Fruit fly (Drosophila melanogaster) whole organism: ENCODE data around the gene Eip63E.

Experiments
- CG8478 ChIP-seq: fragments of >200 bp; optimal IDR thresholded peaks from 2 replicates; lab custom pipeline; 2018; ENCODE audit warnings: inconsistent platforms
- Dll ChIP-seq: fragments of >200 bp; optimal IDR thresholded peaks from 2 replicates; lab custom pipeline; 2017
- EcR ChIP-seq, 2 experiments: fragments of >200 bp; optimal IDR thresholded peaks; 2 replicates each; lab custom pipeline; 2017; ENCODE audit warnings: missing biosample characterization in 2 of 2, missing genetic modification characterization in 2 of 2, missing genetic modification reagents in 2 of 2
- pan ChIP-seq: fragments of >200 bp; optimal IDR thresholded peaks from 2 replicates; lab custom pipeline; 2017
- psq ChIP-seq: fragments of >200 bp; optimal IDR thresholded peaks from 2 replicates; lab custom pipeline; 2017
- usp ChIP-seq: fragments of >200 bp; optimal IDR thresholded peaks from 2 replicates; lab custom pipeline; 2017; ENCODE audit warnings: missing biosample characterization, missing genetic modification characterization, mixed read lengths

The Eip63E gene

DNA sequence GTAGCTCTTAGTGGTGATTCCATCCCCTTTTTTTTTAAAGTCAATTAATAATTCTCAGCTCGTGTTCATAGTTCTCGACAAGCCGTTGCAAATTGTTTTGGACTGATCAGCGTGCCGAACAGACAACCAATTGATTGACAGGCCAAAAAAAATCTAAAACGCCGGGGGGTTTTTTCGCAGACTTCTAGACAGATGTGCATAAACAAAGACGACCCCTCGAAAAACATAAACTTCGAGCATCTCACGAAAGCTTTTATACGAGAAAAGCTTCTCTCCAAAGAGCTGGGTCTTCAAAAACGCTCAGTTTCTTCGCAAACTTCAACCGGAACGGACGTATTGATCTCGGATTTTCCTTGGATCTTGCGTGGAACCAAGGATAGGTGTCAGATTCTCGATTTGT is 96.3 kb downstream of the Eip63E start, which contains the start of gene CG10359:
Gene CG10359, plus strand, starts transcription at position 301 of the 400 bp plus-strand sequence.
- TF ChIP-seq psq (no peak), pan (lab: Kevin White, UChicago) (no peak), usp (GFP tag; lab: Kevin White, UChicago) (no peak), CG8478 (no peak), Dll (no peak), EcR (GFP tag; optimal IDR thresholded peaks at IDR 0.05; lab: Kevin White, UChicago) (no peak)

DNA sequence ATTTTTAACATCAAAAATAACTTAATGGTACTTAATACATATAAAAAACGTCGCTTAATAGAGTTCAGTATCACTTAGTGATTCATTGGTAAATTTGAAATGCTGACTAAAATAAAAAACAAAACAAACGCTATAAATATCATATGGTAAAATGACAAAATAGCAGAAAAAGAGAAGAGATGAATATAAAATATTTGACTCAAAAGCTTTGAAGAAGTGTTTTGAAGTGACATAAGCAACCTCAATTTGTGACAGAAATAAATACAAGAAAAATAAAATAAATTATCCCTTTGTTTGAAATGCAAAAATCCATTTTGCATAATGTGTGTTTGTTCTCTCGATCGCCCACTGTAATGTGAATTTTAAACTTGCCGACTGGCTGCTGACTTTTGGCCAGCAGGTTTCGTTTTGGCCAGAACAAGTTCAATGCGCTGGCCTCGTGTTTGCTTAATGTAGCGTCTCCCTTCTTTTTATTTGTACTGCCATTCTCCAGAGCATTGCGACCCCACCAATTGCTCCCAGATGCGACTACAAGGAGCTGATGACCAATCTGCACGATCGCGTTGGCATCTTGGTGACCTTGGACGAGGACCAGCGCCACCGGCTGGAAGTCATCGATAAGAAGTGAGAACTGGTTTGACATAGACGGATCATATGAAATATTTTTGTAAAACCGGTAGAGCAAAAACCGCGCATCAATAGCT is 97.2 kb downstream of the Eip63E start:
- TF ChIP-seq pan (lab: Kevin White, UChicago) (no peak), Dll (no peak), EcR (GFP tag; optimal IDR thresholded peaks at IDR 0.05; lab: Kevin White, UChicago) (no peak), CG8478 (no peak), usp (GFP tag; lab: Kevin White, UChicago) (no peak), psq (no peak)

DNA sequence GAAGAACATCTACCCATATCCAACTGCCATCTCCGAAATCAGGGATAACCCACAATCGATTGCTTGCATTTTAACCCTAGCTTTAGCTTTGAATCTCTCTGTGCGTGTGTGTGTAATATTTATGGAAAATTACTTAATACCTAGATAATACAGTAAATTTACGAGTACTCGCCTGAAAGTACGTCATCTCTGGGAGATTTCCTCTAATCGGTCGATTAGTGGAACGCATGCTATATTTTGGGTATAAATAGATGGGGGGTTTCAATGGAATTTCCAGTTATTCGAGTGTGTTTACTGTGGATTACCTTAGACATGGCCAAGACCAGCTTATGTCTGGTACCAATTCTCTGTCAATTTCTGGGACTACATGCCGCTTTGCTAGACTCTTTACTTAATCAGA is 99.5 kb downstream of the Eip63E start, which contains the start of gene CG10357:
Gene CG10357, plus strand, starts transcription at position 301 of the 400 bp plus-strand sequence.
- no peak for TF ChIP-seq CG8478
- no peak for TF ChIP-seq EcR (GFP tag; optimal IDR thresholded peaks at IDR 0.05; lab: Kevin White, UChicago)
- no peak for TF ChIP-seq pan (lab: Kevin White, UChicago)
- TF ChIP-seq usp (GFP tag; lab: Kevin White, UChicago) = no peak
- no peak for TF ChIP-seq psq
- no peak for TF ChIP-seq Dll

DNA sequence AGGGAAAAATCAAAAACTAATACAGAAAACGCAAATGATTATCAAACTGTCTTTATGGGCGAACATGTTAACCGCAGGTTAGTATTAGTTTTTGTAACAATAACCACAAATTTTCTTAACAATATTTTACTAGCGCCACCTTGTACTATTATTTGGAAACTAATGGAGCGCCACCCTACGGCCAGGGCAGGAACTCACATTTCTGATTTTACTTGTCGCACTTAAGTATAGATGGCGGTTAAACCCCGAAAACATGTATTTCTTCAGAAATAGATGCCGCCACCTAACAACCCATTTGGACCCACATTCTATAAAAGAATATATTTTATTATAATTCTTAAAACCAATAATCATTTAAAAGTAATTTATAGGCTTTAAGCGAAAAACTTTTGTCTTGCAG is 100.8 kb downstream of the Eip63E start:
- TF ChIP-seq usp (GFP tag; lab: Kevin White, UChicago) (no peak), CG8478 (peak; percentile 10)

DNA sequence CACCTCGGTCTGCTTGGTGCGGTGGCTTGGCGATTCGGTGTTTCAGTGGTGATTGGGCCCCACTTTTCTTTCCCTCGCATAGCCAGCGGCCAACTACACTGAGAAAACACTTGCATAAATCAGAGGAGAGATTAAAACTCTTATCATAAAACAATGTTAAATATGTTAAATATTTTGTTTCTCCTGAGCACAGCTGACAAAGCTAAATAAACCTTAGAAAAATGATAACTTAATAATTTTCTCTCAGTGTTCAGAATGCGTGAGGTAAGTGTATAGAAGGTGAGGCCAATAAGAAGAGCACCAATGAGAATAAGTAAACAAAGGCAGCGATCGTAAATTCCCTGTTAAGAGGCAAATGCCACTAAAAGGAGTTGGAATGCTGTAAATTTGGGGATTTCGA is 101.7 kb downstream of the Eip63E start:
- TF ChIP-seq Dll = no peak

DNA sequence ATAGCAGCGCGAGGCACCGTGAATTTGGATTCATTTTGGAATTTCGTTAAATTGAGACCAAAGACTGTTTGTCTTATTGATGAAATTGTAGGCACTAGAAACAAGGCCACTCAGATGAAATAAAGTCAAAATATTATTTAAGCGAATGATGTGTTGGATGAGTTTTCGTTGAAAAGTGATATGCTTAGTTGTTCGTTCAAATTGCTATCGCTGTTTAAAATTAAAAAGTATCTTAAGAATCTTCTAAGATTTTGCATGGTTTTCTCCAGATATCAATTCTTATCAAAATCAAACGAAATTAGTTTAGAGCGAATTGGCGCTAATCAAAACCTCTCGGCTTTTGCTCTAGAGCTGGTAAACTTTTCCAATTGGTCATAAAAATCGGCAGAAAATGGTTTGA is 105.4 kb downstream of the Eip63E start, which contains the start of gene CG14974:
Gene CG14974, minus strand, starts transcription at position 101 of the 400 bp plus-strand sequence.
- TF ChIP-seq psq = no peak
- no peak for TF ChIP-seq EcR (GFP tag; optimal IDR thresholded peaks at IDR 0.05; lab: Kevin White, UChicago)
- TF ChIP-seq pan (lab: Kevin White, UChicago) = no peak
- no peak for TF ChIP-seq CG8478
- no peak for TF ChIP-seq Dll
- TF ChIP-seq usp (GFP tag; lab: Kevin White, UChicago) = no peak

DNA sequence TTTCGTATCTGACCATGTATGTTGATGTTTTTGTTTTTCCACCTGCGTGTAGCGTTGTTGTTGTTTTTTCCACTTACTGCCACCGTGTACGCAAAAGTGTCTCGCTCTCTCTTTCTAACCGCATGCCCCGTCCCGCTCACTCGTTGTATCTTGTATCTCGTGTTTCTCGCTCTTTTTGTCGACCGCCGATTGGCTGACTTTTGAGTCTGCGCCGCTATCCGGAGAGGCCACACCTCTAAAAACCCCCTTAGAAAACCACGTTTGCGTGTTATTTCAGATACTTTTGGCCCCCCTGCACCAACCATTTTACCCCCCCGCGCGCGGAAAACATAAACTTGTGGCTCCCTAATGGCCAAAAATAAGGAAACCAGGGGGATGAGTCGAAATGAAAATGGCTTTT is 109.3 kb downstream of the Eip63E start:
- peak; percentile 52 for TF ChIP-seq Dll
- no peak for TF ChIP-seq usp (GFP tag; lab: Kevin White, UChicago)
- TF ChIP-seq EcR (GFP tag; optimal IDR thresholded peaks at IDR 0.05; lab: Kevin White, UChicago) = no peak
- no peak for TF ChIP-seq psq
- no peak for TF ChIP-seq pan (lab: Kevin White, UChicago)
- no peak for TF ChIP-seq CG8478

DNA sequence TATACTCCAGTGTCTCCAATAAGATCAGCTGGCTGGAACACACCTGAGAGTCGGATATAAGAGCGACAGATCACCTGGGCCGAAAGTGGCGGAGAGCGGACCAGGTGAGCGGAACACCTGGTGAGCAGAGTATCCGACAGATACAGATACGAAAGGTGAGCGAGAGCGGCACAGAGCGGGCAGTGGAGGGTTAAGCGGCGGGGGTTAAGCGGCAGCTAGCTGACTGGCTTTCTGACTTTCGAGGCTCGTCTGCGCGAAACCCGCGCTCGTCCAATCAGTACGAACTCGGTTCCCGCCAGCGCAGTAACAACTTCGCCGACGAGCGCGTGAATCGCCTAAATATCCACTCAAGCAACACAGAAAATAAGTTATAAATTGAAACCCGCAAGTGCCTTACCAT is 110.5 kb downstream of the Eip63E start, which contains the start of gene dar1:
Gene dar1, plus strand, starts transcription at position 284 of the 400 bp plus-strand sequence.
- TF ChIP-seq CG8478 = no peak
- TF ChIP-seq Dll = peak; percentile 91

DNA sequence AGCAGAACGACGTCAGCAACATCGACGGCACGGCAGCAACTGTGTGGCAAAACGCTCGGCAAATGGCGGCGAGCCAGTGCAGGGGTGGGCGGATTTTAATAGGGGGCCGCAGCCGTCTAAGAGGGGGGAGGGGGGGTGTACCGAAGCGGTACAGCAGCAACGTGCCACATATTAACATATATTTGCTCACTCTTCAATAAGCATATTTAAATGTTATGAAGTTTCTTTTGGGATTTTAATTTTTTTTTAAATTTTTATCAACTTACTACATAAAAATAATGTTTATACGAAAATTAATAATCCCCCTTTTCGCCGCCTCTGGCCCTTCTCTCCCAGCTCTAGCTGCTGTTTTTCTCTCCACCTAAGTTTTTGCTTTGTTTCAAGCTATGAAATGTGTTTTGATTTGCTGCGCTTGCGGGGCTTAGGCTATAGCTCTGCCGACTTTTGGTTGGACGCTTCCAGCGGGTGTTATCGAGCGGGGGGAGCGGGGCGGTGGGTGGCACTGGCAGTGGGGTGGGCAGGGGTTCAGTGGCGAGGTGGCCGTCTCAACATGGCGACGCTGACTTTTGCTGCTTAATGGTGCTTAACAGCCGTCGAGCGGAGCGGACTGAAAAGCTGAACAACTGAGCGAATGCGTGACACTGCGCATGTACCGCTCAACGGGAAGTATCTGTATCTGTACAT is 117.1 kb downstream of the Eip63E start:
- TF ChIP-seq pan (lab: Kevin White, UChicago) (no peak), usp (GFP tag; lab: Kevin White, UChicago) (no peak), Dll (no peak), psq (no peak), CG8478 (no peak), EcR (GFP tag; optimal IDR thresholded peaks at IDR 0.05; lab: Kevin White, UChicago) (no peak)

DNA sequence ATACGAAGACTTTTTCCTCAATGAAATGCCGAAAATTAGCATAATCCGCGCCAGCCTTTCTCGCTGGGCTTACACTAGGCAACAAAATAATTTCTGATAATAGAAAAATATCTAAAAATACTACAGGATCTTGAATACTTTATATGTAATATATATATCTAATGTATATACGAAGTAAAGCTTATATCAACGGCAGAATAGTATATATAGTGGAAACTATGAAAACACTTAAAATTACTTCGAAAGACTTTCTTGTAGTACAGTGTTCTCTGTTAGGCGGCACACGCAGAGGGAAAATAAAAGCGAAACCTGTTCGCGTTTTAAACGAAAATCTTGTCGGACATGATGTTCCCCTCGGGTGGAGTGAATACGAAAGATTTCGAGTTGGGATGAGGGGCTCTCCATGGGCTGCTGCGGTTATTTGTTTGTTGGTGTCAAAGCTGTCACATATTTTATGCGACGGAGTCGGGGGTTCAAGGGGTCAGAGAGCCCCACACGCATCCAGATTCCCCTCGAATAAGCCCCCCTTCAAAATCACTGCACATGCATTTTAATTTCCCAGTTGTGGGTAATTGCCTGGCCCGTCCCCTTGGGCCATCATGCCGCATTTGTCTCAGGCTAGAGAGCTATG is 118.7 kb downstream of the Eip63E start:
- TF ChIP-seq EcR (GFP tag; optimal IDR thresholded peaks at IDR 0.05; lab: Kevin White, UChicago) (no peak), Dll (no peak), psq (no peak), usp (GFP tag; lab: Kevin White, UChicago) (no peak), CG8478 (no peak)

DNA sequence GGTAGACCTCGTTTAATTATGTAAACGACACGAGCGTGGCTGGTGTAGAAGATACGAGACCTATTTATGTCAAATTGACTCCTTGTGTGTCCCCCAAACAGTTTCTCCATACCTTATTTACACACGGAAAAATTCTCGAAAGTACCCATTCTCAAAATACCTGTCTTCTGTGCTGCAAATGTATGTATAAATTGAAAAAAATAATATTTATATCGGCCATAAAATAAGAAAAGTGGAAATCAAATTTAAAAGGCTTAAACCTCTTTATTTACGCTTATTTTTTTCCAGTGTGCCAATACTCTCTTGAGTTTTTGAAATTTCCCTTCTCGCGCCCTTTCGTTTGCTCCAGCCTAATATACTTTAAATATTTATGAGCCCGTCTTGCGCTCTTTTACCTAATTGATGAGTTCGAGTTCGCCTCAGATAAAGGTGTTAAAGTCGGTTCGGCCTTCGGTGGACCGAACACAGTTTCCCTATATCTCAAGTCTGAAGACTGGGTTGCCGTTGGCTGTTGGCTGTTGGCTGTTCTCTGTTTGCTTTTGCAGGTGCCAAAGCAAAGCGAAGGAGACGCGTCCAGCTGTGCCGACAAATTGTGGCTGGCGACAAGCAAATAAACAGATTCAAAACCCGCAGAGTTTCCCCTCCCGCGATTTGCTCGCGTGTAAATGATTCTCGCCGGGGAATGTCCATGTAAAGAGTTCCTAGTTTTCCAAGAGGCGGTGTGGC is 123.2 kb downstream of the Eip63E start:
- no peak for TF ChIP-seq pan (lab: Kevin White, UChicago)
- no peak for TF ChIP-seq EcR (GFP tag; optimal IDR thresholded peaks at IDR 0.05; lab: Kevin White, UChicago)

DNA sequence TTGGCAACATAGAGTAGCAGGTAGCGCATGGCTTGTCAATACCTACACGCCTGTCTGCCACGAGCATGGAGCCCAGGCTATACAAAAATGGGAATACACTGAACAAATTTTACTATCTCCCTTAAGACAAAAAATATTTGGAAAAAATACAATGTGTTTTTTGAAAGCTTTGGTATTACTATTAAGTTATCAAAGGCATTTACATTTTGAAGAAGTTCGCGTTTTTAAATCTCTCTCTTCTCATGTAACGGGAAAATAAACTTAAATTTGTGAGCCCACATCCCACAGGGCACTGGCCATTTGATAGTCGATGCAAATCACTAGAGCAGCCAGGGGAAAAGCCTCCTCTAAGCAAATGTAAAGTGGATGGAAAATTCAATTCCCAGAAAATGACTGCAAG is 123.8 kb downstream of the Eip63E start:
- TF ChIP-seq psq = no peak
- TF ChIP-seq pan (lab: Kevin White, UChicago) = no peak
- no peak for TF ChIP-seq CG8478
- TF ChIP-seq EcR (GFP tag; optimal IDR thresholded peaks at IDR 0.05; lab: Kevin White, UChicago) = no peak
- no peak for TF ChIP-seq usp (GFP tag; lab: Kevin White, UChicago)
- no peak for TF ChIP-seq Dll
